Worm (Caenorhabditis elegans) whole organism, L4 larva: ENCODE measurements around the gene ZC84.6.

Experiments
- pqm-1 ChIP-seq: sonication (generic microtip); optimal IDR thresholded peaks from 2 replicates; lab custom pipeline; 2017; ENCODE audit warnings: missing biosample characterization, missing genetic modification characterization
- unc-130 ChIP-seq: sonication (generic microtip); optimal IDR thresholded peaks from 2 replicates; lab custom pipeline; 2016; ENCODE audit warnings: missing genetic modification reagents, missing genetic modification characterization, missing compliant biosample characterization
- vab-7 ChIP-seq: fragments of 200-800 bp; sonication (Bioruptor generic); IDR thresholded peaks from 2 replicates; pipeline ENCODE4 v1.3.6; 2022; ENCODE audit warnings: missing genetic modification reagents, missing genetic modification characterization, missing compliant biosample characterization

ce11 chrIII:9177874-9178273 is 21.6 kb downstream of the ZC84.6 start:
- TF ChIP-seq pqm-1 (tag; lab: Kevin White, UChicago) = no peak
- no peak for TF ChIP-seq vab-7 (GFP tag; lab: Robert Waterston, UW)
- TF ChIP-seq unc-130 (GFP tag; lab: Kevin White, UChicago) = no peak
